Fruit fly (Drosophila melanogaster): ENCODE data around the gene CG14645.
A peak's percentile ranks its signal among the peaks of the same experiment; 100 is the strongest.

dm6 chr3R:4333964-4334363 lies 934 bp upstream of the CG14645 start, which contains the start of gene CG9776:
- TF ChIP-seq CG13123 (GFP tag; optimal IDR thresholded peaks at IDR 0.05) (peak; percentile 4), shn (GFP tag; optimal IDR thresholded peaks at IDR 0.05) (peak; percentile 71), Bdp1 (GFP tag; optimal IDR thresholded peaks at IDR 0.05) (peak; percentile 42)

Data from whole organism, embryonic.